ENCODE assay signal across 5 fruit fly cellular contexts in the genomic region with DNA sequence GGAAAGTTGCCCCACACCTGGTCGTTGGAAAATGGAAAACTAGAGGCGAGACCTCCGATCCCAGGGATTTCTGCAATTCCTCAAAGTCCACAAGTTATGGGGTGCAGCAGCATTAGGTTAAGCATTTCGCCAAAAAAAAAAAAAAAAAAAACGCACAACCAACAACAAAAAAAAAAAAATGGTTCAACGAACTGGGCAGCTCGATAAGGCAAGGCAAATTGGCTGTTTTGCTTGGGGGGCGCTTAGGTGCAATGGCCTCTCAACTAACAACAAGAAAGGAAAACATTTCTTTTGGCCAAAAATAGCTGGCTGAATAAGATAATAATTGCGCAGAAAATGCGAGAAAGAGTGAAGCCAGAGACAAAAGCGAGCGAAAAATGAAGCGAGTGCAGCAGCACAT.
TF ChIP-seq lines count a peak whose summit lies in the region.

No protein-coding gene starts in this region.

- no peak for TF ChIP-seq CTCF in whole organism, embryonic (GFP tag; optimal IDR thresholded peaks at IDR 0.05; lab: Kevin White, UChicago)

TF ChIP-seq in whole organism, 6 proteins besides CTCF, POLR2A, EP300 and RAD21:
- TF ChIP-seq usp (GFP tag; optimal IDR thresholded peaks at IDR 0.05; lab: Kevin White, UChicago) (no peak), EcR (GFP tag; optimal IDR thresholded peaks at IDR 0.05; lab: Kevin White, UChicago) (peak; percentile 75 to 88)
TF ChIP-seq in whole organism: peak in this region for 1.

TF ChIP-seq in whole organism, embryonic, 481 proteins besides CTCF, POLR2A, EP300 and RAD21:
- TF ChIP-seq Nf-YA (GFP tag; IDR thresholded peaks at IDR 0.05; lab: Robert Waterston, UW) (no peak), sob (GFP tag; IDR thresholded peaks at IDR 0.05; lab: Robert Waterston, UW) (no peak), CG32772 (GFP tag; IDR thresholded peaks at IDR 0.05; lab: Robert Waterston, UW) (no peak), CG18011 (GFP tag; optimal IDR thresholded peaks at IDR 0.05; lab: Kevin White, UChicago) (no peak), sug (tag; optimal IDR thresholded peaks at IDR 0.05; lab: Kevin White, UChicago) (peak; percentile 56), CG7357 (GFP tag; IDR thresholded peaks at IDR 0.05; lab: Robert Waterston, UW) (no peak), CG6791 (GFP tag; IDR thresholded peaks at IDR 0.05; lab: Robert Waterston, UW; ENCODE audit: partially characterized antibody) (no peak), Hr3 (GFP tag; optimal IDR thresholded peaks at IDR 0.05; lab: Kevin White, UChicago) (no peak)

TF ChIP-seq in whole organism, prepupa, 60 proteins besides CTCF, POLR2A, EP300 and RAD21:
- TF ChIP-seq eg (GFP tag; IDR thresholded peaks at IDR 0.05; lab: Robert Waterston, UW) (peak; percentile 44; the same call in 1 of the 3 replicates), CG15336 (GFP tag; IDR thresholded peaks at IDR 0.05; lab: Robert Waterston, UW) (peak; percentile 30; the same call in 1 of the 2 replicates), CG6792 (GFP tag; optimal IDR thresholded peaks at IDR 0.05; lab: Kevin White, UChicago) (no peak), CG11902 (GFP tag; optimal IDR thresholded peaks at IDR 0.05; lab: Kevin White, UChicago) (no peak), CG32006 (GFP tag; optimal IDR thresholded peaks at IDR 0.05; lab: Kevin White, UChicago) (peak; percentile 19), lz (GFP tag; optimal IDR thresholded peaks at IDR 0.05; lab: Kevin White, UChicago) (no peak), Sox102F (GFP tag; optimal IDR thresholded peaks at IDR 0.05; lab: Kevin White, UChicago) (no peak), CG8119 (GFP tag; IDR thresholded peaks at IDR 0.05; lab: Robert Waterston, UW) (peak; percentile 40; the same call in 1 of the 3 replicates), achi (GFP tag; optimal IDR thresholded peaks at IDR 0.05; lab: Kevin White, UChicago) (no peak), acj6 (GFP tag; optimal IDR thresholded peaks at IDR 0.05; lab: Kevin White, UChicago) (no peak), Lpt (GFP tag; optimal IDR thresholded peaks at IDR 0.05; lab: Kevin White, UChicago) (no peak), svp (GFP tag; lab: Kevin White, UChicago) (peak; percentile 7)

TF ChIP-seq in whole organism, pupa, 21 proteins besides CTCF, POLR2A, EP300 and RAD21:
- no peak for TF ChIP-seq Pif1B (GFP tag; optimal IDR thresholded peaks at IDR 0.05; lab: Kevin White, UChicago)
- peak; percentile 74 for TF ChIP-seq EcR (GFP tag; optimal IDR thresholded peaks at IDR 0.05; lab: Kevin White, UChicago)
- TF ChIP-seq Ets98B (GFP tag; IDR thresholded peaks at IDR 0.05; lab: Robert Waterston, UW), result no peak
- TF ChIP-seq CG14655 (GFP tag; optimal IDR thresholded peaks at IDR 0.05; lab: Kevin White, UChicago), result no peak
- no peak for TF ChIP-seq CG9948 (tag; optimal IDR thresholded peaks at IDR 0.05; lab: Kevin White, UChicago)
- no peak for TF ChIP-seq D1 (tag; optimal IDR thresholded peaks at IDR 0.05; lab: Kevin White, UChicago)
TF ChIP-seq in whole organism, pupa: peak in this region for 1.

TF ChIP-seq in whole organism, wandering third instar larva, 38 proteins besides CTCF, POLR2A, EP300 and RAD21:
- TF ChIP-seq usp (GFP tag; optimal IDR thresholded peaks at IDR 0.05; lab: Kevin White, UChicago), result no peak
- TF ChIP-seq CrebA (GFP tag; optimal IDR thresholded peaks at IDR 0.05; lab: Kevin White, UChicago; ENCODE audit: borderline replicate concordance), result no peak
- peak; percentile 60 for TF ChIP-seq Vsx2 (GFP tag; optimal IDR thresholded peaks at IDR 0.05; lab: Kevin White, UChicago; ENCODE audit: partially characterized antibody)
TF ChIP-seq in whole organism, wandering third instar larva: peak in this region for 1.
